Fruit fly (Drosophila melanogaster) whole organism: ENCODE data around the gene dlg1.

ENCODE experiments used
- CG8478 ChIP-seq: fragments of >200 bp; optimal IDR thresholded peaks from 2 replicates; lab custom pipeline; 2018; ENCODE audit warnings: inconsistent platforms
- Dll ChIP-seq: fragments of >200 bp; optimal IDR thresholded peaks from 2 replicates; lab custom pipeline; 2017
- EcR ChIP-seq, 2 experiments: fragments of >200 bp; optimal IDR thresholded peaks; 2 replicates each; lab custom pipeline; 2017; ENCODE audit warnings: missing biosample characterization in 2 of 2, missing genetic modification characterization in 2 of 2, missing genetic modification reagents in 2 of 2
- pan ChIP-seq: fragments of >200 bp; optimal IDR thresholded peaks from 2 replicates; lab custom pipeline; 2017
- psq ChIP-seq: fragments of >200 bp; optimal IDR thresholded peaks from 2 replicates; lab custom pipeline; 2017
- usp ChIP-seq: fragments of >200 bp; optimal IDR thresholded peaks from 2 replicates; lab custom pipeline; 2017; ENCODE audit warnings: missing biosample characterization, missing genetic modification characterization, mixed read lengths

The dlg1 gene

DNA sequence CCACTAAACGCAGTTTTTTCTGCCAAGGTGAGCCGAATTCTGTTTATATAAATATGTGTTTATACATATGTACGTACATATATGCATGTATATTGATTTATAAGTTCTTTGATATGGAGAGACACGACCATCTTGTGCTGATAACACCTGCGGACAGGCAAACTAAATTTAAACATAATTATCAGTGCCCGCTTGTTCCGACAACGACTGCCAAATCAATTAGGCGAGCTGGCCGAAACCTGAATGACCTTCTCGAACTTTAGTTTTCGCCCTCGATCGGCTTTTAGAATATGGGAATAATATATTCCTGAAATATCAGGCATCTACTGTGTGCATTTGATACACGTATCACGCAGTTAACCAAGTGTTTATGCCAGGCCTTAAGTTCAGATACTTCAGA lies 26.7 kb upstream of the dlg1 start:
- no peak for TF ChIP-seq psq (lab: Kevin White, UChicago)
- no peak for TF ChIP-seq pan (lab: Kevin White, UChicago)
- no peak for TF ChIP-seq usp (GFP tag; lab: Kevin White, UChicago)
- TF ChIP-seq CG8478: no peak
- no peak for TF ChIP-seq EcR (GFP tag; optimal IDR thresholded peaks at IDR 0.05; lab: Kevin White, UChicago)

DNA sequence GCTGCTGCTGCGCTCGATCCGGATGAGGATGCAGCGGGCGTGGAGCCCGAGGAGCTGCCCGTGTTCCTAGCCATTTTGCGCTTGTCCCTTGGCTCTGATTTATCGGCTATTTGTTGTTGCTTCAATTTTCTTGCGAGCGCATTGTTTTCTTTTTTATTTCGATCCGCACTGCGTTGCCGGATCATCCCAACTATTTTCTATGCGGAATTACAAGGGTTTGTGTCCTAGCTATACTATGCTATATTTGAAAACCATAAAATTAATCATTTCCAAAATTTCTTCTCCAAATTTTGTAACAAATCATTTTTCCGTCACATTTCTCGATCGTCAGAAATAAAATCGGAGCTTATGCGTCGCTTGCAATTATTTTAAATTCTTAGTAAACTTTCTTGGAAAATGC lies 21.7 kb upstream of the dlg1 start, which contains the start of the genes GCS1 and CG11756:
TSS of gene GCS1 (minus strand) at position 193 of the 400 bp plus-strand sequence.
TSS of gene CG11756 (plus strand) at position 312 of the 400 bp plus-strand sequence.
- TF ChIP-seq Dll (lab: Kevin White, UChicago): no peak
- TF ChIP-seq CG8478: no peak
- TF ChIP-seq psq (lab: Kevin White, UChicago): no peak
- no peak for TF ChIP-seq EcR (GFP tag; optimal IDR thresholded peaks at IDR 0.05; lab: Kevin White, UChicago)
- TF ChIP-seq usp (GFP tag; lab: Kevin White, UChicago): no peak
- TF ChIP-seq pan (lab: Kevin White, UChicago): no peak

DNA sequence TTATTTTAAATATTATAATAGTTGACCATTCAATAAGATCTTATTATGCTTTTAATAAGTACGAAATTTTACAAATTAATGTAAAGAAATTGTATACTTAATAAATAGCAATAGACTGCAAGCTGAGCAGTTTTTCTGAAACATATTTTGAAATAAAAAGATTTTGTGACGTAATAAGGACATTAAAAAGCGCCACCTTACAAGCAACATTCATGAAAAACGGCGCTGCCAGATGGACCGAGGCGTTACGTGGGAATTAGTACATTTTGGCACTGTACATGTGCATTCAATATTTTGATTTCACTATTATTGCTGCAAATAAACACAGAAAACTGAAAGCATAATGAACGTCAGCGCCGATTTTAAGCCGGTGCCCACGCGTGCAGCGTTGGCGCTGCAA lies 20.6 kb upstream of the dlg1 start, which contains the start of gene CG1738:
TSS of gene CG1738 (plus strand) at position 221 of the 400 bp plus-strand sequence.
- TF ChIP-seq usp (GFP tag; lab: Kevin White, UChicago): no peak
- no peak for TF ChIP-seq Dll (lab: Kevin White, UChicago)
- TF ChIP-seq pan (lab: Kevin White, UChicago): no peak
- no peak for TF ChIP-seq EcR (GFP tag; optimal IDR thresholded peaks at IDR 0.05; lab: Kevin White, UChicago)
- no peak for TF ChIP-seq psq (lab: Kevin White, UChicago)
- no peak for TF ChIP-seq CG8478

DNA sequence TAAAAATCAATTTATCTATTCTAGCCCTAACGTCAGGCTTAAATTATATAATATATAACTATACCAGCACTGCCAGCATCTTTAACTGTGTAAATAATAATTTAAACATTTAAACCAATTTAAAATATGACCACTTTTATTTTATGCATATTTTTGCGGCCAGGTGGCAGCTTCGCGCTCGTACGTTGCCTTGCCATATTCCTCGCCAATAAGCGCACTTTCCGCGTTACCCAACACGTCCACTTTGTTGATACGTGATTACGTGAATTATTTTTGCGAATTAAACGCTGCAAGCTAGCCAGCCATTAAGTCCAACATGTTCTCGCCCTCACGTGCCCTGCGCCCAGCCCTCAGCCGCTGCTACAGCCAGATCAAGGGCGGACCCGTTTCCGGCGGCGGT lies 19.7 kb upstream of the dlg1 start, which contains the start of gene NdufV3:
TSS of gene NdufV3 (plus strand) at position 219 of the 400 bp plus-strand sequence.
- no peak for TF ChIP-seq usp (GFP tag; lab: Kevin White, UChicago)
- TF ChIP-seq psq (lab: Kevin White, UChicago): no peak
- no peak for TF ChIP-seq Dll (lab: Kevin White, UChicago)
- TF ChIP-seq CG8478: no peak
- no peak for TF ChIP-seq EcR (GFP tag; optimal IDR thresholded peaks at IDR 0.05; lab: Kevin White, UChicago)
- TF ChIP-seq pan (lab: Kevin White, UChicago): no peak

DNA sequence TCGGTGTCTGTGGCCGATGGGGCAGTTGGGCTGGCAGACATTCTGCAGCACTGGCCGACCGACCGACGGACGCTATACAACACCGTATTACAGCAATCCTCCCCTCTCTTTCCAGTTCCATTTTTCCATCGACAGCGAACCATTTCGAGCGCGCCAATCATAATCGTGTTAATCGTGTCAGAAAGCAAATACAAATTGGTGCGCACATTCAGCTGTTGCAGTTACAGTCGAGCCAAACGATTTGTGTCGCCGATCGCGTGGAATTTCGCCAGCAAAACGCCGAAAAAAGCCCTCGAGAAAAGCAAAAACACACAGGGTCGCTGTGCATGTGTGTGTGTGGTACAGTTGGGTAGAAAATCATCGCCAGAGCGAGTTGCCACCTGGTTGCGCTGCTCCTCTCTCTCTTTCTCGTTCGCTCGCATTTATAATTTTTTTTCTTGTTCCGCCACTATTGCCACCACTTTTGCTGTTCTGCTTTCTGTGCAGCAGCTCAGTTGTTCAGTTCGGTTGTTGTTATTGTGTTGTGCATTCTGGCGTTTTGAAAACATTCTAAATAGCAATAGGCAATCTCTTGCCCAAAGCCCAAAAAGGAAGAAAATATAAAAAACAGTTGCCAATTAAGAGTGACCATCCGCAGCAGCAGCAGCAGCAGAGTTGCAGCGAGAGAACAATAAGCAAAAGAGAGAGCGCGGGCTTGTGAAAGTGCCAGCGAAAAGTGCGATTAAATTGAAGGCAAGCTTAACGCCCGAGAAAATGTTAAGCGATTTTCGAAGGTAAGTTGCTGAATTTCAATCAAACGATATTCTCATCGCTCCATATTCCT lies 18.7 kb upstream of the dlg1 start, which contains the start of gene CG1737:
TSS of gene CG1737 (plus strand) at position 104 of the 823 bp plus-strand sequence.
- TF ChIP-seq EcR (GFP tag; optimal IDR thresholded peaks at IDR 0.05; lab: Kevin White, UChicago): no peak
- TF ChIP-seq CG8478: no peak
- no peak for TF ChIP-seq psq (lab: Kevin White, UChicago)
- no peak for TF ChIP-seq pan (lab: Kevin White, UChicago)
- TF ChIP-seq usp (GFP tag; lab: Kevin White, UChicago): no peak
- TF ChIP-seq Dll (lab: Kevin White, UChicago): no peak

DNA sequence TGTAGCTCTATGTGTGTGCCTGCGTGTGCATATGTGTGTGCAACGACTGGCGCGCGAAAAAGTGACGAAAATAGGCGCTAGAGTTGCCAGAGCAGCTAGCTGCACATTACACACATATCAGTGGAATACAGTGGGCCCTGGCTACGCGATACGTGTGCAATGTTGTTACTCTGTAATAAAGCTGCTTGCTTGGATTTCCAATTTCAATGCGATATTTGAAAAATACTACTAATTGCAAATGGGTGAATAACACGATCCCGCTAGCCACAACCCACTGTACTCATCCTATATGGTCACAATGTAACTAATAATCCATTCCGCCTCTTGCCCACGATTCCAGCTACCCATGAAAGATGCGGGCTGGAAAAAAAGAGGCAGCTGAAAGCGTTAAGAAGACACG lies 18.1 kb upstream of the dlg1 start:
- TF ChIP-seq psq (lab: Kevin White, UChicago) (no peak), EcR (GFP tag; optimal IDR thresholded peaks at IDR 0.05; lab: Kevin White, UChicago) (no peak), Dll (lab: Kevin White, UChicago) (no peak), usp (GFP tag; lab: Kevin White, UChicago) (no peak), pan (lab: Kevin White, UChicago) (no peak)

DNA sequence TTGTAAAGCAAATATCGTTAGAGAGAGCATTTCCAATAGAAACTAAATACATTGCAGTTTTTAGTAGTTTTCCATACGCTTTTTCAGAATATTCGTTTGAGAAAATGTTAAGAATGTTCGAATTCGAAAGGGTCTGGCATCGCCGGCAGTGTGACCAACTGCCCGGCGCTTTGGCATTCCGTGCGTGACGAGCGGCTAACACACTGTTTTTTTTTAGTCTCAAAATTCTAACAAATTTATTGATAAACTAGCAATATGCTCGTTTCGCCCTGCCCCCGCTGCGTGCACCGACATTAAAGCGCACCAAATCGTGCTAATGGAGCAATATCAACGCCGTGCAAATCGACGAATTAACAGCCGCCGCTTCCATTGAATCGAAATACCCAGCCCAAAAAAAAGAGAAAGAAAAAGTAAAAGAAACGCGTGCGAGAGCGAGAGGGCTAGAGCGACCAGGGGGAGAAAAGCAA lies 13.7 kb upstream of the dlg1 start, which contains the start of gene dsh:
TSS of gene dsh (plus strand) at position 174 of the 467 bp plus-strand sequence.
- TF ChIP-seq pan (lab: Kevin White, UChicago): no peak
- TF ChIP-seq CG8478: no peak

DNA sequence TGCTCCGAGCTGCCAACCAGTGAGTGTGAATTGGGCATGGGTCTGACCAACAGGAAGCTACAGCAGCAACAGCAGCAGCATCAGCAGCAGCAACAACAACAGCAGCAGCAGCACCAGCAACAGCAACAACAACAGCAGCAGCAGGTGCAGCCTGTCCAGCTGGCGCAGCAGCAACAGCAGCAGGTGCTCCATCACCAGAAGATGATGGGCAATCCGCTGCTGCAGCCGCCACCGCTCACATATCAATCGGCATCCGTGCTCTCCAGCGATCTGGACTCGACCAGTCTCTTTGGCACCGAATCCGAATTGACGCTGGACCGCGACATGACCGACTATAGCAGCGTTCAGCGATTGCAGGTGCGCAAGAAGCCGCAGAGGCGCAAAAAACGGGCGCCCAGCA lies 12.8 kb upstream of the dlg1 start:
- TF ChIP-seq EcR (GFP tag; optimal IDR thresholded peaks at IDR 0.05; lab: Kevin White, UChicago) (no peak), Dll (lab: Kevin White, UChicago) (no peak), usp (GFP tag; lab: Kevin White, UChicago) (no peak), psq (lab: Kevin White, UChicago) (no peak), CG8478 (no peak), pan (lab: Kevin White, UChicago) (no peak)

DNA sequence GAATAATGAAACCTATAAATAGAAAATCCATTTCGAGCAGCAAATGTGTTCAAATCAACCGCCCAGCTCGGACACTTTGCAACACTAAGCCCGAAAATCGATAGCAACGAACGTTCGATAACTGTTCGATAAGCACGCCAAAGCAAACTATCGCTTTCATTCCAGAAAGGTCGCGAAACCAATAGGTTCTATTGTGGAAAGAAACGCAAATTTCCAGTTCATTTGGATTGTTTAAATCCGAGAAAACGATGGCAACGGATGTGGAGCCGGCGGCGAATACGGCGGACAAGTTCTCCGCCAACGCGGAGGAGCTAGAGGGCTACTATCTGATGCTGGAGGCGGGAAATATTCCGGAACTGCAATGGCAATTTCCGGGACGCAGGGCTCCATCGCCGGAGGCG lies 10.4 kb upstream of the dlg1 start, which contains the start of gene Pa1:
TSS of gene Pa1 (plus strand) at position 156 of the 401 bp plus-strand sequence.
- no peak for TF ChIP-seq EcR (GFP tag; optimal IDR thresholded peaks at IDR 0.05; lab: Kevin White, UChicago)

DNA sequence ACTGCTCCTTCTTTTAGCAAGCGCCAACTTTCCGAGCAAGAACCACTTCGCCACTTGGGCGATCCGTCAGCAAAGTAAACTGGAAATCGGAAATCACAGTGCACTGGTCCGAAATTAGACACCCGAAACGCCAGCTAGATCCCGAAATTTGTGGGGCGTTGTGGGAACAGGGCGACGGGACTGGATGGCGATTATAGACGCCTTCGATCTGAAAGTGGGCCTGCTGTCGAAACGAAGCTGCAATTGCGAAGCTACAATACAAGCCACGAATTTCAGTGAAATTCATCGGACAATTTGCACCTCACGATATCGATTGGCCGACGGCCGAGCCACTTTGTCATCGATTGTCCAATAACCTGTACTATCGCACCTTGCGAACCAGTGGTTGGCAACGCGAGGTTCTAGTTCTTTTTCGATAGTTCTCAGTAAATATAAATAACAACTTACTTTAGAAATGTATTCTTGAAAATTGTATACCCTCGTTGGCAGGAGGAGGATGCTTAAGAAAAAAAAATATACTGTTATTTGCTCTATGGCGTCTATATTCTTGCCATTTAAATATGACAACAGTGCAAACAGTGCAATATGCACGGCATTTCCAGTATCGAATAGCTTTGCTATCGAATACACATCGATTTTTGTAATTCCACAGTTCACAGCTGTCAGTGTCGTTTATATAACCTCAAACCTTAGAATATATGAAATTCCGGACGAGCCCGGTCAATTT lies 1.5 kb upstream of the dlg1 start, which contains the start of the genes hop and Tim8:
TSS of gene hop (minus strand) at position 316 of the 727 bp plus-strand sequence.
TSS of gene Tim8 (plus strand) at position 663 of the 727 bp plus-strand sequence.
- TF ChIP-seq EcR (GFP tag; optimal IDR thresholded peaks at IDR 0.05; lab: Kevin White, UChicago) (no peak), Dll (lab: Kevin White, UChicago) (no peak), psq (lab: Kevin White, UChicago) (no peak), usp (GFP tag; lab: Kevin White, UChicago) (no peak)

DNA sequence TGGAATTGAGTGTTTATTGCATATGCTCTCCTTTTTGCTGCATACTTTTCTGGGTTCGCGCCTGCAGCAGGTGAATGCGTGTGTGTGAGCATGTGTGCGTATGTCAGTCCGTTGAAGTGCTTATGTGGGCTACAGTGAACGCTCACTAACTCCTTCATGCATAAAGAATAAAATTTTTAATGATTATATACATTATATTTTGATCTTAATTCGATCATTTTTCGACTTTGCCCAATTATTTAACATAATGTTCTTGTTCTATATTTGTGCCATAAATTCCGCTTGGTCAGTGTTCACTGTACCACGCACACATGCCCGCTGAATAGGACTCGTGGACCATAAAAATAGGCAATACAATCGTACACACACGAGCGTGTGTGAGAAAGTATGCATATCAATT lies 1.3 kb downstream of the dlg1 start:
- TF ChIP-seq psq (lab: Kevin White, UChicago) (no peak), pan (lab: Kevin White, UChicago) (no peak), EcR (GFP tag; optimal IDR thresholded peaks at IDR 0.05; lab: Kevin White, UChicago) (no peak), CG8478 (no peak), Dll (lab: Kevin White, UChicago) (no peak), usp (GFP tag; lab: Kevin White, UChicago) (no peak)
